Worm (Caenorhabditis elegans): ENCODE results near the gene Y53F4B.26.

Gene Y53F4B.26

ce11 chrII:15164453-15164852 lies 23.7 kb upstream of the Y53F4B.26 start, which contains the start of gene gst-26:
Gene gst-26 (minus strand): TSS chrII:15164553.
- TF ChIP-seq fos-1 (tag; optimal IDR thresholded peaks at IDR 0.05) (peak; percentile 25), unc-62 (GFP tag; optimal IDR thresholded peaks at IDR 0.05) (no peak)

ce11 chrII:15158364-15158763 lies 17.6 kb upstream of the Y53F4B.26 start:
- TF ChIP-seq peb-1 (tag; optimal IDR thresholded peaks at IDR 0.05) (no peak), C34F6.9 (tag; optimal IDR thresholded peaks at IDR 0.05) (no peak), gmeb-1 (tag; optimal IDR thresholded peaks at IDR 0.05) (no peak), nhr-21 (tag; optimal IDR thresholded peaks at IDR 0.05) (no peak), nhr-11 (tag; optimal IDR thresholded peaks at IDR 0.05) (no peak), ceh-16 (tag; optimal IDR thresholded peaks at IDR 0.05) (no peak), lin-13 (GFP tag; optimal IDR thresholded peaks at IDR 0.05) (no peak), unc-39 (tag; optimal IDR thresholded peaks at IDR 0.05) (no peak), dmd-4 (tag; optimal IDR thresholded peaks at IDR 0.05) (no peak), nhr-77 (tag; optimal IDR thresholded peaks at IDR 0.05) (no peak), ama-1 (optimal IDR thresholded peaks at IDR 0.05) (no peak), mbf-1 (tag; optimal IDR thresholded peaks at IDR 0.05) (no peak), lin-11 (tag; optimal IDR thresholded peaks at IDR 0.05) (no peak), nhr-25 (tag; optimal IDR thresholded peaks at IDR 0.05) (no peak)

ce11 chrII:15157880-15158279 lies 17.1 kb upstream of the Y53F4B.26 start, which contains the start of gene ptr-20:
Gene ptr-20 (plus strand): TSS chrII:15158180.
- no peak for TF ChIP-seq elt-1 (tag; optimal IDR thresholded peaks at IDR 0.05)
- no peak for TF ChIP-seq nhr-77 (tag; optimal IDR thresholded peaks at IDR 0.05)
- no peak for TF ChIP-seq unc-55 (GFP tag; optimal IDR thresholded peaks at IDR 0.05)
- TF ChIP-seq Y55F3AM.14 (GFP tag; optimal IDR thresholded peaks at IDR 0.05), result no peak
- TF ChIP-seq blmp-1 (tag; optimal IDR thresholded peaks at IDR 0.05; ENCODE audit: insufficient read depth), result no peak
- no peak for TF ChIP-seq sem-4 (tag; optimal IDR thresholded peaks at IDR 0.05)
- TF ChIP-seq ama-1 (optimal IDR thresholded peaks at IDR 0.05), result no peak
- TF ChIP-seq nhr-11 (tag; optimal IDR thresholded peaks at IDR 0.05), result no peak
- no peak for TF ChIP-seq lin-39 (tag; optimal IDR thresholded peaks at IDR 0.05)
- TF ChIP-seq nhr-10 (tag; optimal IDR thresholded peaks at IDR 0.05), result no peak
- TF ChIP-seq nhr-23 (tag; optimal IDR thresholded peaks at IDR 0.05), result no peak
- no peak for TF ChIP-seq unc-39 (tag; optimal IDR thresholded peaks at IDR 0.05)
- TF ChIP-seq aly-2 (tag; optimal IDR thresholded peaks at IDR 0.05), result no peak
- TF ChIP-seq skn-1 (tag; optimal IDR thresholded peaks at IDR 0.05), result no peak
- TF ChIP-seq ztf-1 (GFP tag; conservative IDR thresholded peaks at IDR 0.05), result no peak
- no peak for TF ChIP-seq C34F6.9 (tag; optimal IDR thresholded peaks at IDR 0.05)

DNA sequence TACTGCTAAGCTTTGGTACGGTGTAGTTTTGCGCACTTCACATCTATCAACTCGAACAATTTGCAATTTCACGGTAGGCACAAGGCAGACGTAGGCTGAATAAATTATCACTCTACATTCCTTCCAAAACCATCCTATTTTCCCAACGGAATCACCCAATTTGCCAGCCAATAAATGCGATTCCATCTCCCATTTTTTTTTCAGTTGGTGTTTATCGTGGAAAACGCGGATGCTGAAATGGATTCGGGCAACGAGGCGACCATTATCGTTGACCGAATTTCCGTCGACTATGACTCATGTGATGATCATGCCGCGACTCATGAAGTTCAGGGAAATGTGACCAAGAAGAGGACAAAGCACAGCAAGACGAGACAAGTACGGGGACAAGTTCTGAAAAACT lies 7.7 kb upstream of the Y53F4B.26 start:
- TF ChIP-seq nhr-23 (tag; optimal IDR thresholded peaks at IDR 0.05) (no peak), lin-11 (tag; optimal IDR thresholded peaks at IDR 0.05) (no peak), nhr-10 (tag; optimal IDR thresholded peaks at IDR 0.05) (no peak), unc-55 (GFP tag; optimal IDR thresholded peaks at IDR 0.05) (no peak), crh-2 (tag; optimal IDR thresholded peaks at IDR 0.05) (no peak), elt-3 (tag; optimal IDR thresholded peaks at IDR 0.05) (no peak), nhr-77 (tag; optimal IDR thresholded peaks at IDR 0.05) (no peak), ztf-11 (tag; optimal IDR thresholded peaks at IDR 0.05) (no peak), mbf-1 (tag; optimal IDR thresholded peaks at IDR 0.05) (no peak), ztf-1 (GFP tag; conservative IDR thresholded peaks at IDR 0.05) (no peak), F13H6.1 (tag; optimal IDR thresholded peaks at IDR 0.05) (no peak), alr-1 (tag; optimal IDR thresholded peaks at IDR 0.05) (no peak), gmeb-1 (tag; optimal IDR thresholded peaks at IDR 0.05) (no peak), sma-9 (GFP tag; optimal IDR thresholded peaks at IDR 0.05) (no peak), sma-9 (tag; optimal IDR thresholded peaks at IDR 0.05) (no peak)

DNA sequence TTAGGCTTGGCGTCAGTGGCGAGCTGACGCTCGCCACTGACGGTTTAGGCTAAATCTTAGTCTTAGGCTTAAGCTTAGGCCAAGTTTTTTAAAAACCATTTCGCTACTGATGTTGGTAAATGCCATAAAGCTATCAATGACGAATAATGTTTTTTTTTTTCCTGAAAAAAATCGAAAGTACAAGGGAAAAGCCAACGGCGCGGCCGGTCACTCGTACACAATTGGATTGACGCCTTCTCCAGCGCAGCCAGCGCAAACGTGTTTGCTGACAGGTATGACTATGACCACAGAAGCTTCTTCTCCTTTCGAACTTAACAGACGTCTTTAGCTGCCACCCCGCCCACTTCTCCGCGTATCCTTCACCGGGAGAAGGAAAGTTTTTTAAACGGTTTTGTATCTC lies 4.8 kb upstream of the Y53F4B.26 start, which contains the start of gene Y53F4B.27:
Gene Y53F4B.27, plus strand, starts transcription at position 301 of the 400 bp plus-strand sequence.
- TF ChIP-seq nhr-25 (tag; optimal IDR thresholded peaks at IDR 0.05), result no peak
- no peak for TF ChIP-seq nhr-10 (tag; optimal IDR thresholded peaks at IDR 0.05)
- TF ChIP-seq unc-39 (tag; optimal IDR thresholded peaks at IDR 0.05), result no peak
- TF ChIP-seq egl-27 (tag; optimal IDR thresholded peaks at IDR 0.05), result no peak
- TF ChIP-seq sma-9 (GFP tag; optimal IDR thresholded peaks at IDR 0.05), result no peak
- no peak for TF ChIP-seq sma-9 (tag; optimal IDR thresholded peaks at IDR 0.05)
- TF ChIP-seq mdl-1 (tag; optimal IDR thresholded peaks at IDR 0.05), result no peak

All from whole organism, L2 larva.